Fruit fly (Drosophila melanogaster): ENCODE data around the gene CG7255.

The CG7255 gene

dm6 chr3L:15322173-15322572 lies 18.1 kb downstream of the CG7255 start:
- no peak for TF ChIP-seq CG5204 (GFP tag; optimal IDR thresholded peaks at IDR 0.05)
- TF ChIP-seq toe (GFP tag; optimal IDR thresholded peaks at IDR 0.05), result no peak
- TF ChIP-seq cnc (optimal IDR thresholded peaks at IDR 0.05), result no peak
- no peak for TF ChIP-seq CG33017 (tag; optimal IDR thresholded peaks at IDR 0.05)
- no peak for TF ChIP-seq Clk (GFP tag; optimal IDR thresholded peaks at IDR 0.05)
- TF ChIP-seq Mnt (GFP tag; optimal IDR thresholded peaks at IDR 0.05), result no peak
- no peak for TF ChIP-seq tj (GFP tag; optimal IDR thresholded peaks at IDR 0.05)
- TF ChIP-seq CG12768 (GFP tag; optimal IDR thresholded peaks at IDR 0.05), result no peak
- no peak for TF ChIP-seq ovo (GFP tag; optimal IDR thresholded peaks at IDR 0.05)

dm6 chr3L:15325445-15325844 lies 21.4 kb downstream of the CG7255 start:
- TF ChIP-seq Clk (GFP tag; optimal IDR thresholded peaks at IDR 0.05) (no peak), CG14711 (tag; optimal IDR thresholded peaks at IDR 0.05) (no peak), Mnt (GFP tag; optimal IDR thresholded peaks at IDR 0.05) (no peak), tj (GFP tag; optimal IDR thresholded peaks at IDR 0.05) (no peak), CG11617 (GFP tag; optimal IDR thresholded peaks at IDR 0.05) (no peak), pad (GFP tag; optimal IDR thresholded peaks at IDR 0.05) (no peak), CG1620 (GFP tag; optimal IDR thresholded peaks at IDR 0.05) (no peak), CG7101 (tag; optimal IDR thresholded peaks at IDR 0.05) (no peak), kay (GFP tag; ENCODE audit: borderline replicate concordance) (no peak), bab1 (GFP tag; optimal IDR thresholded peaks at IDR 0.05) (no peak), ovo (GFP tag; optimal IDR thresholded peaks at IDR 0.05) (no peak), CG7045 (GFP tag; optimal IDR thresholded peaks at IDR 0.05) (no peak), Hr96 (GFP tag; optimal IDR thresholded peaks at IDR 0.05) (no peak)

dm6 chr3L:15329261-15330160 lies 25.5 kb downstream of the CG7255 start:
- TF ChIP-seq toe (GFP tag; optimal IDR thresholded peaks at IDR 0.05) (no peak), Crg-1 (GFP tag; optimal IDR thresholded peaks at IDR 0.05) (no peak), bab1 (GFP tag; optimal IDR thresholded peaks at IDR 0.05) (no peak), cnc (optimal IDR thresholded peaks at IDR 0.05) (no peak), CG5204 (GFP tag; optimal IDR thresholded peaks at IDR 0.05) (no peak)

DNA sequence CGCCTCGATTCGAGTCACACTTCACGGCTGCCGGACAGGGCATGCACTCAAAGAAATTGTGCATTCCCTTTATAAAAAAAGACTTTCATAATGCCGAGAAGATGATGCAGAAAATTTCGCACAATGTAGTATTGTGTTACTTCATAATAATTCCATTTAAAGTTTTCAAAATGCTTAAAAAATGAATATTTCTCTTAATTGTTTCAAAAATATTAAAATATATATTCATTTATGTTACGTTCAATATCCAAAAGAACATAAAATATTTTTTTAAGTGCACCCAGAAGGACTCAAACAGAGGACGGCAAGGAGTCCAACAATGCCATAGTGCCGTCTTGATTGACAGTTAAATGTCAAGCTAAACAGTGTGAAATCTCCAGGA lies 26.1 kb downstream of the CG7255 start:
- TF ChIP-seq Crg-1 (GFP tag; optimal IDR thresholded peaks at IDR 0.05), result no peak
- TF ChIP-seq pad (GFP tag; optimal IDR thresholded peaks at IDR 0.05), result no peak
- TF ChIP-seq CG14711 (tag; optimal IDR thresholded peaks at IDR 0.05), result no peak
- TF ChIP-seq CG1620 (GFP tag; optimal IDR thresholded peaks at IDR 0.05), result no peak
- no peak for TF ChIP-seq CG7045 (GFP tag; optimal IDR thresholded peaks at IDR 0.05)
- no peak for TF ChIP-seq cnc (optimal IDR thresholded peaks at IDR 0.05)
- TF ChIP-seq Clk (GFP tag; optimal IDR thresholded peaks at IDR 0.05), result no peak
- no peak for TF ChIP-seq CG12768 (GFP tag; optimal IDR thresholded peaks at IDR 0.05)
- no peak for TF ChIP-seq CG7101 (tag; optimal IDR thresholded peaks at IDR 0.05)
- TF ChIP-seq Hr96 (GFP tag; optimal IDR thresholded peaks at IDR 0.05), result no peak
- TF ChIP-seq CG5204 (GFP tag; optimal IDR thresholded peaks at IDR 0.05), result no peak
- no peak for TF ChIP-seq CG33017 (tag; optimal IDR thresholded peaks at IDR 0.05)
- TF ChIP-seq ovo (GFP tag; optimal IDR thresholded peaks at IDR 0.05), result no peak

dm6 chr3L:15334640-15335039 lies 30.6 kb downstream of the CG7255 start:
- TF ChIP-seq toe (GFP tag; optimal IDR thresholded peaks at IDR 0.05), result no peak

DNA sequence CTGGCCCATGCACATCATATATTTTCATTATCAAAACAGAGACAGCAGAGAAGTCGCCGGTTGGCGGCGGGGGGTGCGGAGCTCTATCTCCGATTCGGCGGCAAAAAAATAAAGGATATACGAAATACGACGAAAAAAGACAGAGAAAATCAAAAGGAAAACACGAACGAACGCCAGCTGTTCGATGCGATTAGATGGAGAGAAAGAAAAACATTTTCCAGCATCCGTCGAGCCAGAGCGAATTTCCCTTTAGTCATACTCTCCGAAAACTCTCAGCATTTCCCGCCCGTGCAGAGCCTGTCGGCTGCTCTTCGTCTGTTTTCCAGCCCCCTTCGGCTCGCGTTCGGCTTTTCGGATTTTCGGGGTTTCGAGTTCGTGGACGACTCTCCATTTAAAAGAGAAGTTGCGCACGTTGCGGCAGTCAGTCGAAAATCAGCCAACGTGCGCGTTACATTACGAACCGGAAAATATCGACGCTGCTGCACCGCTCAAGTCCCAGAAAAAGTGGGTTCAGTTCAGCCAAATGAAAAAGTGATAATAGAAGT lies 32.3 kb downstream of the CG7255 start, which contains the start of gene Toll-6:
TSS of gene Toll-6 (plus strand) at position 416 of the 545 bp plus-strand sequence.
- TF ChIP-seq CG7101 (tag; optimal IDR thresholded peaks at IDR 0.05) (no peak), CG33017 (tag; optimal IDR thresholded peaks at IDR 0.05) (no peak), CG5204 (GFP tag; optimal IDR thresholded peaks at IDR 0.05) (no peak), Clk (GFP tag; optimal IDR thresholded peaks at IDR 0.05) (no peak), bab1 (GFP tag; optimal IDR thresholded peaks at IDR 0.05) (no peak), Hr96 (GFP tag; optimal IDR thresholded peaks at IDR 0.05) (no peak), CG7045 (GFP tag; optimal IDR thresholded peaks at IDR 0.05) (no peak), CG12768 (GFP tag; optimal IDR thresholded peaks at IDR 0.05) (no peak), Crg-1 (GFP tag; optimal IDR thresholded peaks at IDR 0.05) (no peak), CG11617 (GFP tag; optimal IDR thresholded peaks at IDR 0.05) (no peak), tj (GFP tag; optimal IDR thresholded peaks at IDR 0.05) (no peak), cic (GFP tag; optimal IDR thresholded peaks at IDR 0.05) (no peak), Mnt (GFP tag; optimal IDR thresholded peaks at IDR 0.05) (no peak), pad (GFP tag; optimal IDR thresholded peaks at IDR 0.05) (no peak), CG14711 (tag; optimal IDR thresholded peaks at IDR 0.05) (no peak), CG1620 (GFP tag; optimal IDR thresholded peaks at IDR 0.05) (no peak), kay (GFP tag; ENCODE audit: borderline replicate concordance) (no peak), ovo (GFP tag; optimal IDR thresholded peaks at IDR 0.05) (no peak)

DNA sequence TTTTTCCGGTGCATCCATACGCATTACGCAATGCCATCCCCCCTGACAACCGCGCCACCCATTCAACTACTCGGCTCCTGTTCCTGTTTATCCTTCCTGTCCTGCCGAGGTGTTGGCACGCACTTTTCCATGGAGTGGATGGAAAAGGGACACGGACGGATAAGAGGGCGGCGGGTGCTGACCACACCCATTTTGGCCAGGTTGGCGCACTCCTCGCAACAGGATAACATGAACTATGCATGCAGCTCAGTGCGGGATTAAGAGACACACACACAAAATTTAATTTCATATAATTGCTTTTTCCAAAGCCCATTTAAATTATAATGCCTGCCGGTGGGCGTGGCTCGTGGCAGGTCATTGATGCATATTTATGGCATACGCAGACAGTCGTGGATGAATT lies 40.9 kb downstream of the CG7255 start:
- TF ChIP-seq kay (GFP tag; ENCODE audit: borderline replicate concordance), result no peak
- no peak for TF ChIP-seq Hr96 (GFP tag; optimal IDR thresholded peaks at IDR 0.05)
- TF ChIP-seq CG14711 (tag; optimal IDR thresholded peaks at IDR 0.05), result no peak
- no peak for TF ChIP-seq cic (GFP tag; optimal IDR thresholded peaks at IDR 0.05)
- no peak for TF ChIP-seq CG12768 (GFP tag; optimal IDR thresholded peaks at IDR 0.05)
- no peak for TF ChIP-seq ovo (GFP tag; optimal IDR thresholded peaks at IDR 0.05)
- TF ChIP-seq tj (GFP tag; optimal IDR thresholded peaks at IDR 0.05), result no peak
- TF ChIP-seq cnc (optimal IDR thresholded peaks at IDR 0.05), result no peak
- no peak for TF ChIP-seq CG11617 (GFP tag; optimal IDR thresholded peaks at IDR 0.05)
- TF ChIP-seq CG7101 (tag; optimal IDR thresholded peaks at IDR 0.05), result no peak
- no peak for TF ChIP-seq CG33017 (tag; optimal IDR thresholded peaks at IDR 0.05)
- TF ChIP-seq CG5204 (GFP tag; optimal IDR thresholded peaks at IDR 0.05), result no peak
- TF ChIP-seq Mnt (GFP tag; optimal IDR thresholded peaks at IDR 0.05), result no peak
- no peak for TF ChIP-seq Clk (GFP tag; optimal IDR thresholded peaks at IDR 0.05)
- no peak for TF ChIP-seq CG1620 (GFP tag; optimal IDR thresholded peaks at IDR 0.05)
- no peak for TF ChIP-seq Crg-1 (GFP tag; optimal IDR thresholded peaks at IDR 0.05)
- no peak for TF ChIP-seq bab1 (GFP tag; optimal IDR thresholded peaks at IDR 0.05)
- TF ChIP-seq CG7045 (GFP tag; optimal IDR thresholded peaks at IDR 0.05), result no peak
- TF ChIP-seq pad (GFP tag; optimal IDR thresholded peaks at IDR 0.05), result no peak

Data from whole organism, adult.